Worm (Caenorhabditis elegans) whole organism, L3 larva: ENCODE data around the gene ndx-2.

Experiments
- R02D3.7 ChIP-seq: fragments of 150-350 bp; optimal IDR thresholded peaks from 2 replicates; lab custom pipeline; 2014; ENCODE audit warnings: missing biosample characterization, missing genetic modification characterization
- ceh-9 ChIP-seq: sonication (generic microtip); optimal IDR thresholded peaks from 2 replicates; lab custom pipeline; 2018; ENCODE audit warnings: missing biosample characterization, missing genetic modification characterization
- daf-12 ChIP-seq: fragments of 150-350 bp; optimal IDR thresholded peaks from 2 replicates; lab custom pipeline; 2014; ENCODE audit warnings: missing biosample characterization, missing genetic modification reagents, missing genetic modification characterization
- egl-27 ChIP-seq: sonication (generic microtip); optimal IDR thresholded peaks from 4 replicates; lab custom pipeline; 2017; ENCODE audit warnings: missing biosample characterization, missing genetic modification reagents, missing genetic modification characterization
- elt-1 ChIP-seq: fragments of 150-350 bp; optimal IDR thresholded peaks from 2 replicates; lab custom pipeline; 2014; ENCODE audit warnings: missing biosample characterization, missing genetic modification characterization
- mdl-1 ChIP-seq: fragments of 150-350 bp; optimal IDR thresholded peaks from 2 replicates; lab custom pipeline; 2014; ENCODE audit warnings: missing biosample characterization, missing genetic modification characterization
- pha-4 ChIP-seq: fragments of 150-350 bp; optimal IDR thresholded peaks from 2 replicates; lab custom pipeline; 2014; ENCODE audit warnings: missing biosample characterization, missing genetic modification reagents, missing genetic modification characterization
- ztf-11 ChIP-seq: fragments of 150-350 bp; optimal IDR thresholded peaks from 2 replicates; lab custom pipeline; 2014; ENCODE audit warnings: missing biosample characterization, missing genetic modification characterization

DNA sequence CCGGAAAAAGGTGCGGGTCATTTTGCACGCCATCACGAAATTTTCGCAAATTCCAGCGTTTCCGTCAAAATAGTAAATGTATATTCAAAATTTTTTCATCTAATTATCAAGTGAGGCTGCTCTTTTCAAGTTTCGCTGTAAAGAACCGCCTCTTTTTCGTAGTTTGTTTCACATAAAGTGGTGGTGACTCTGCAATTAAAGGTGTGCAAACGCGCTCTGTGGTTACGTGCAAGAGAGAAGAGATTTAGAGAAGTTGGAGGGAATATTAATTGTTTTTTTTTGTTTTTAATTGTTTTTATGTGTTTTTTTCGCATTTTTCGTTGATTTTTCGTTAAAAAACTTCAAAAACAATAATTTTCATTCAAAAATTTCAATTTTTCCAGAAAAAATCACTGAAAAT, 7.8 kb upstream of the ndx-2 start, which contains the start of gene W02G9.3:
- TF ChIP-seq daf-12 (tag; lab: Kevin White, UChicago), result no peak
- no peak for TF ChIP-seq mdl-1 (tag; lab: Kevin White, UChicago)
- no peak for TF ChIP-seq ztf-11 (tag; lab: Kevin White, UChicago)
- peak; percentile 55 for TF ChIP-seq egl-27 (tag; lab: Kevin White, UChicago)
- TF ChIP-seq elt-1 (tag; lab: Kevin White, UChicago), result no peak
- TF ChIP-seq ceh-9 (tag; lab: Kevin White, UChicago), result no peak
- TF ChIP-seq R02D3.7 (tag; lab: Kevin White, UChicago), result peak; percentile 22
- peak; percentile 93 for TF ChIP-seq pha-4 (tag; lab: Kevin White, UChicago)
